Fruit fly (Drosophila melanogaster) ovary, adult (tissue): ENCODE results near the gene Cyt-c-p.

ENCODE experiments used
- CG17801 ChIP-seq: fragments of 200-800 bp; optimal IDR thresholded peaks from 2 replicates; lab custom pipeline; 2019; ENCODE audit warnings: missing biosample characterization, mild to moderate bottlenecking, missing genetic modification characterization, moderate library complexity; ENCODE audit not compliant: partially characterized antibody

Cyt-c-p gene

dm6 chr2L:16720707-16721700, 1.3 kb downstream of the Cyt-c-p start:
- TF ChIP-seq CG17801 (GFP tag; lab: Kevin White, UChicago), result peak; percentile 97

- TF ChIP-seq CG17801 (GFP tag; lab: Kevin White, UChicago), result no peak
These were observed 2.9 kb downstream of the Cyt-c-p start for dm6 chr2L:16722596-16722995.

dm6 chr2L:16727578-16728023, 7.9 kb downstream of the Cyt-c-p start, which contains the start of gene VhaSFD:
VhaSFD (minus strand) TSS chr2L:16727826.
- peak; percentile 44 for TF ChIP-seq CG17801 (GFP tag; lab: Kevin White, UChicago)

- TF ChIP-seq CG17801 (GFP tag; lab: Kevin White, UChicago), result no peak
These were observed 9.8 kb downstream of the Cyt-c-p start, which contains the start of gene Tsen2 for dm6 chr2L:16729556-16729955. Tsen2 (plus strand) TSS chr2L:16729777.

- no peak for TF ChIP-seq CG17801 (GFP tag; lab: Kevin White, UChicago)
These were observed 11.2 kb downstream of the Cyt-c-p start, which contains the start of gene CG17996 for dm6 chr2L:16730939-16731338. CG17996 (minus strand) TSS chr2L:16731039.

dm6 chr2L:16731799-16732198, 12.1 kb downstream of the Cyt-c-p start, which contains the start of gene Prosbeta4:
Prosbeta4 (minus strand) TSS chr2L:16732133.
- TF ChIP-seq CG17801 (GFP tag; lab: Kevin White, UChicago), result no peak

- no peak for TF ChIP-seq CG17801 (GFP tag; lab: Kevin White, UChicago)
These were observed 12.7 kb downstream of the Cyt-c-p start, which contains the start of gene Nubp1 for dm6 chr2L:16732338-16732892. Nubp1 (plus strand) TSS chr2L:16732550.

- no peak for TF ChIP-seq CG17801 (GFP tag; lab: Kevin White, UChicago)
These were observed 18.6 kb downstream of the Cyt-c-p start, which contains the start of the genes glu and ChLD3 for dm6 chr2L:16738206-16738900. glu (minus strand) TSS chr2L:16738388. ChLD3 (plus strand) TSS chr2L:16738850.

dm6 chr2L:16743055-16743805, 23.5 kb downstream of the Cyt-c-p start, which contains the start of the genes LSm7 and BuGZ:
LSm7 (minus strand) TSS chr2L:16743100.
BuGZ (plus strand) TSS chr2L:16743405.
- TF ChIP-seq CG17801 (GFP tag; lab: Kevin White, UChicago), result no peak

- no peak for TF ChIP-seq CG17801 (GFP tag; lab: Kevin White, UChicago)
These were observed 27.4 kb downstream of the Cyt-c-p start for dm6 chr2L:16747145-16747544.

- TF ChIP-seq CG17801 (GFP tag; lab: Kevin White, UChicago), result no peak
These were observed 32.6 kb downstream of the Cyt-c-p start for dm6 chr2L:16752340-16752739.

- TF ChIP-seq CG17801 (GFP tag; lab: Kevin White, UChicago), result no peak
These were observed 34.3 kb downstream of the Cyt-c-p start, which contains the start of gene yellow-b for dm6 chr2L:16754074-16754473. yellow-b (plus strand) TSS chr2L:16754336.

- TF ChIP-seq CG17801 (GFP tag; lab: Kevin White, UChicago), result no peak
These were observed 41.0 kb downstream of the Cyt-c-p start, which contains the start of gene ppk17 for dm6 chr2L:16760504-16761417. ppk17 (minus strand) TSS chr2L:16760554.
